Fruit fly (Drosophila melanogaster) whole organism, pupa: ENCODE measurements around the gene CG32544.

Experiments
- CG10348 ChIP-seq: fragments of 200-800 bp; sonication (Bioruptor generic); IDR thresholded peaks from 2 replicates; pipeline ENCODE4 v1.3.6; 2022; ENCODE audit warnings: missing biosample characterization, missing genetic modification characterization
- CG12605 ChIP-seq: fragments of 200-800 bp; sonication (Bioruptor generic); IDR thresholded peaks from 2 replicates; pipeline ENCODE4 v1.3.6; 2022; ENCODE audit warnings: missing biosample characterization, missing genetic modification characterization
- CG13204 ChIP-seq: fragments of 200-800 bp; sonication (Bioruptor generic); optimal IDR thresholded peaks from 2 replicates; lab custom pipeline; 2018; ENCODE audit warnings: missing biosample characterization, mild to moderate bottlenecking, missing genetic modification characterization, moderate library complexity
- CG15710 ChIP-seq: fragments of 200-800 bp; sonication (Bioruptor generic); optimal IDR thresholded peaks from 2 replicates; lab custom pipeline; 2018; ENCODE audit warnings: missing biosample characterization, mild to moderate bottlenecking, missing genetic modification characterization, moderate library complexity
- CG17806 ChIP-seq: fragments of 200-800 bp; sonication (Bioruptor generic); optimal IDR thresholded peaks from 2 replicates; lab custom pipeline; 2018; ENCODE audit warnings: missing biosample characterization, mild to moderate bottlenecking, missing genetic modification characterization, moderate library complexity
- CG32121 ChIP-seq: fragments of 200-800 bp; sonication (Bioruptor generic); IDR thresholded peaks from 2 replicates; pipeline ENCODE4 v1.3.6; 2022; ENCODE audit warnings: missing biosample characterization, missing genetic modification characterization
- CG4496 ChIP-seq: fragments of 200-800 bp; sonication (Bioruptor generic); IDR thresholded peaks from 3 replicates; pipeline ENCODE4 v1.3.6; 2022; ENCODE audit warnings: missing biosample characterization, missing genetic modification characterization
- EcR ChIP-seq: fragments of 200-800 bp; sonication (Bioruptor generic); optimal IDR thresholded peaks from 3 replicates; lab custom pipeline; 2019; ENCODE audit warnings: missing biosample characterization, missing genetic modification characterization, mild to moderate bottlenecking, moderate library complexity, missing genetic modification reagents
- Ets98B ChIP-seq: fragments of 200-800 bp; sonication (Bioruptor generic); IDR thresholded peaks from 2 replicates; pipeline ENCODE4 v1.3.6; 2022; ENCODE audit warnings: missing biosample characterization, missing genetic modification characterization
- fd96Ca ChIP-seq: fragments of 200-800 bp; sonication (Bioruptor generic); IDR thresholded peaks from 3 replicates; pipeline ENCODE4 v1.3.6; 2022; ENCODE audit warnings: missing biosample characterization, missing genetic modification characterization

dm6 chrX:18869489-18870132 is 9.5 kb downstream of the CG32544 start:
- peak; percentile 35 for TF ChIP-seq CG13204
- TF ChIP-seq CG10348 (GFP tag; lab: Robert Waterston, UW), result no peak
- peak; percentile 75 for TF ChIP-seq fd96Ca (GFP tag; lab: Robert Waterston, UW)
- peak; percentile 74 for TF ChIP-seq Ets98B
- TF ChIP-seq CG17806 (tag; lab: Kevin White, UChicago), result peak; percentile 79
- peak; percentile 76 for TF ChIP-seq CG32121 (GFP tag; lab: Robert Waterston, UW)
- TF ChIP-seq CG15710 (tag; lab: Kevin White, UChicago), result peak; percentile 71
- peak; percentile 74 for TF ChIP-seq CG12605 (GFP tag; lab: Robert Waterston, UW)
- TF ChIP-seq CG4496, result peak; percentile 79; the same call in 2 of the 3 replicates
- no peak for TF ChIP-seq EcR (GFP tag; lab: Kevin White, UChicago)
